Worm (Caenorhabditis elegans) whole organism, L1 larva: ENCODE measurements around the gene ras-1.

Source experiments
- lsy-2 ChIP-seq, 2 experiments: fragments of 150-350 bp; optimal IDR thresholded peaks; 2 replicates each; lab custom pipeline; 2014; ENCODE audit warnings: missing biosample characterization in 2 of 2, missing genetic modification characterization in 2 of 2
- nhr-11 ChIP-seq: fragments of 150-350 bp; optimal IDR thresholded peaks from 2 replicates; lab custom pipeline; 2014; ENCODE audit warnings: missing biosample characterization, missing genetic modification characterization
- nhr-12 ChIP-seq: sonication (generic microtip); optimal IDR thresholded peaks from 2 replicates; lab custom pipeline; 2017; ENCODE audit warnings: missing biosample characterization, missing genetic modification characterization
- pqm-1 ChIP-seq: sonication (generic microtip); optimal IDR thresholded peaks from 3 replicates; lab custom pipeline; 2017; ENCODE audit warnings: missing biosample characterization, missing genetic modification characterization
- zag-1 ChIP-seq: fragments of 150-350 bp; optimal IDR thresholded peaks from 2 replicates; lab custom pipeline; 2014; ENCODE audit warnings: missing biosample characterization, missing genetic modification characterization

ce11 chrII:12380888-12381287 lies 28.8 kb upstream of the ras-1 start:
- TF ChIP-seq nhr-11 (no peak), lsy-2 (tag; optimal IDR thresholded peaks at IDR 0.05; lab: Kevin White, UChicago) (no peak), zag-1 (tag; lab: Kevin White, UChicago) (no peak), nhr-12 (tag; lab: Kevin White, UChicago) (no peak), pqm-1 (tag; lab: Kevin White, UChicago) (no peak)
